Fruit fly (Drosophila melanogaster) whole organism, embryonic: Measurements from ENCODE around the gene Rpn11.
A peak's percentile ranks its signal among the peaks of the same experiment; 100 is the strongest.

Experiments used
- Abd-B ChIP-seq: fragments of 200-800 bp; sonication (Bioruptor generic); optimal IDR thresholded peaks from 2 replicates; lab custom pipeline; 2018; ENCODE audit warnings: missing biosample characterization, mild to moderate bottlenecking, missing genetic modification characterization, moderate library complexity
- CG12744 ChIP-seq: fragments of 200-800 bp; sonication (Bioruptor generic); optimal IDR thresholded peaks from 2 replicates; lab custom pipeline; 2016; ENCODE audit warnings: missing biosample characterization, missing genetic modification characterization
- CG13424 ChIP-seq: fragments of 200-800 bp; sonication (Bioruptor generic); optimal IDR thresholded peaks from 2 replicates; lab custom pipeline; 2019; ENCODE audit warnings: missing biosample characterization, mild to moderate bottlenecking, missing genetic modification characterization, moderate library complexity
- CG4328 ChIP-seq: fragments of 200-800 bp; sonication (Bioruptor generic); optimal IDR thresholded peaks from 3 replicates; lab custom pipeline; 2017; ENCODE audit warnings: missing biosample characterization, missing genetic modification reagents, missing genetic modification characterization
- CG5180 ChIP-seq: fragments of 200-800 bp; sonication (Bioruptor generic); optimal IDR thresholded peaks from 3 replicates; lab custom pipeline; 2017; ENCODE audit warnings: missing biosample characterization, missing genetic modification characterization, mild to moderate bottlenecking, moderate library complexity, missing genetic modification reagents
- CG7786 ChIP-seq: fragments of 200-800 bp; sonication (Bioruptor generic); optimal IDR thresholded peaks from 2 replicates; lab custom pipeline; 2016; ENCODE audit warnings: missing biosample characterization, missing genetic modification characterization
- CG8924 ChIP-seq: fragments of 200-800 bp; optimal IDR thresholded peaks from 3 replicates; lab custom pipeline; 2019; ENCODE audit warnings: missing biosample characterization, mild to moderate bottlenecking, missing genetic modification characterization, moderate library complexity
- CG9876 ChIP-seq: fragments of 200-800 bp; sonication (Bioruptor generic); optimal IDR thresholded peaks from 2 replicates; lab custom pipeline; 2016; ENCODE audit warnings: missing biosample characterization, missing genetic modification characterization
- CkIIα-i1 ChIP-seq: fragments of 200-800 bp; sonication (Bioruptor generic); IDR thresholded peaks from 2 replicates; pipeline ENCODE4 v1.3.6; 2022; ENCODE audit warnings: missing biosample characterization, missing genetic modification characterization
- Dad ChIP-seq: fragments of 200-800 bp; sonication (Bioruptor generic); optimal IDR thresholded peaks from 3 replicates; lab custom pipeline; 2016; ENCODE audit warnings: missing biosample characterization, missing genetic modification characterization
- Ets65A ChIP-seq: fragments of 200-800 bp; sonication (Bioruptor generic); peaks from one replicate; lab custom pipeline; 2016; ENCODE audit warnings: missing biosample characterization, missing genetic modification characterization
- NC2β ChIP-seq: fragments of 200-800 bp; sonication (Bioruptor generic); optimal IDR thresholded peaks from 2 replicates; lab custom pipeline; 2016; ENCODE audit warnings: missing biosample characterization, missing genetic modification characterization
- grn ChIP-seq: fragments of 200-800 bp; sonication (Bioruptor generic); optimal IDR thresholded peaks from 3 replicates; lab custom pipeline; 2017; ENCODE audit warnings: missing biosample characterization, missing genetic modification characterization
- wdn ChIP-seq: fragments of 200-800 bp; sonication (Bioruptor generic); IDR thresholded peaks from 2 replicates; pipeline ENCODE4 v1.3.6; 2022; ENCODE audit warnings: missing biosample characterization, missing genetic modification characterization

DNA sequence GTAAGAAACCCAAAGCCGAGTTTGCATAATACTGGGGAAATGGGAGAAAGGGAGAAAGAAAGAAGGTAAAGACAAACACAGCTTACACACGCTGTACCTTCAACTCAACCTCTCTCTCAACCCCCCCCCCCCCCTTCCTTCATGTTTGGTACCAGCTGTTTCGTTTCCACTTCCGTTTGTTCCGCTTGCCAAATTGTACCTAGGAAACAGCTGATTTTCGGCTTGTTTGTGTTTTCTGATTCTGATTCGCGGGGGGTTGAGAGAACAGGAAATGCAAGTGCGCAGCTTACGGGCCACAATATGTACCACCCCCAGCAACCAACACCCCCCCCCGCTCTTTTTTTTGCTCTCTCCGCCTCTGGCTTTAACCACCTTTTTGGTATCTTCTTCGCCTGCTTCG is 4.3 kb upstream of the Rpn11 start:
- TF ChIP-seq CG5180 (GFP tag; lab: Kevin White, UChicago) (no peak), CkIIα-i1 (GFP tag; lab: Robert Waterston, UW) (no peak), Ets65A (GFP tag; lab: Kevin White, UChicago) (peak; percentile 57), CG13424 (tag; lab: Kevin White, UChicago) (no peak), Abd-B (GFP tag; lab: Kevin White, UChicago) (no peak), CG7786 (GFP tag; lab: Kevin White, UChicago) (no peak), CG9876 (GFP tag; lab: Kevin White, UChicago) (no peak), Dad (GFP tag; lab: Kevin White, UChicago) (no peak), grn (GFP tag; lab: Kevin White, UChicago) (no peak), CG4328 (GFP tag; lab: Kevin White, UChicago) (peak; percentile 44), NC2β (GFP tag; lab: Kevin White, UChicago) (no peak), CG8924 (tag; lab: Kevin White, UChicago) (no peak), wdn (GFP tag; lab: Robert Waterston, UW) (no peak), CG12744 (GFP tag; lab: Kevin White, UChicago) (no peak)
